Fruit fly (Drosophila melanogaster) whole organism, embryonic: ENCODE data around the gene LysD.
A peak's percentile ranks its signal among the peaks of the same experiment; 100 is the strongest.

Source experiments
- BEAF-32 ChIP-seq: fragments of 200-800 bp; sonication (Bioruptor generic); optimal IDR thresholded peaks from 3 replicates; lab custom pipeline; 2017; ENCODE audit warnings: missing biosample characterization, missing genetic modification characterization, mild to moderate bottlenecking, moderate library complexity, missing genetic modification reagents
- CG10147 ChIP-seq: fragments of 200-800 bp; sonication (Bioruptor generic); optimal IDR thresholded peaks from 2 replicates; lab custom pipeline; 2019; ENCODE audit warnings: missing biosample characterization, mild to moderate bottlenecking, missing genetic modification characterization, moderate library complexity
- CG1024 ChIP-seq: fragments of 200-800 bp; sonication (Bioruptor generic); IDR thresholded peaks from 2 replicates; pipeline ENCODE4 v1.3.6; 2022; ENCODE audit warnings: missing biosample characterization, missing genetic modification characterization
- CG10543 ChIP-seq: fragments of 200-800 bp; sonication (Bioruptor generic); optimal IDR thresholded peaks from 3 replicates; lab custom pipeline; 2017; ENCODE audit warnings: missing biosample characterization, mild to moderate bottlenecking, missing genetic modification characterization, moderate library complexity
- CG10959 ChIP-seq: fragments of 200-800 bp; sonication (Bioruptor generic); IDR thresholded peaks from 2 replicates; pipeline ENCODE4 v1.3.6; 2022; ENCODE audit warnings: missing biosample characterization, missing genetic modification characterization
- CG11085 ChIP-seq: fragments of 200-800 bp; sonication (Bioruptor generic); IDR thresholded peaks from 2 replicates; pipeline ENCODE4 v1.3.6; 2022; ENCODE audit warnings: missing biosample characterization, missing genetic modification characterization
- CG12104 ChIP-seq: fragments of 200-800 bp; sonication (Bioruptor generic); optimal IDR thresholded peaks from 3 replicates; lab custom pipeline; 2016; ENCODE audit warnings: missing biosample characterization, missing genetic modification characterization
- CG12391 ChIP-seq: fragments of 200-800 bp; sonication (Bioruptor generic); optimal IDR thresholded peaks from 3 replicates; lab custom pipeline; 2018; ENCODE audit warnings: missing biosample characterization, mild to moderate bottlenecking, missing genetic modification characterization, moderate library complexity
- CG12769 ChIP-seq: fragments of 200-800 bp; sonication (Bioruptor generic); optimal IDR thresholded peaks from 2 replicates; lab custom pipeline; 2019; ENCODE audit warnings: missing biosample characterization, mild to moderate bottlenecking, missing genetic modification characterization, moderate library complexity
- CG15269 ChIP-seq: fragments of 200-800 bp; sonication (Bioruptor generic); optimal IDR thresholded peaks from 2 replicates; lab custom pipeline; 2018; ENCODE audit warnings: missing biosample characterization, mild to moderate bottlenecking, missing genetic modification characterization, moderate library complexity
- CG1602 ChIP-seq: fragments of 200-800 bp; sonication (Bioruptor generic); optimal IDR thresholded peaks from 3 replicates; lab custom pipeline; 2016; ENCODE audit warnings: missing biosample characterization, missing genetic modification characterization
- CG17359 ChIP-seq: fragments of 200-800 bp; sonication (Bioruptor generic); optimal IDR thresholded peaks from 3 replicates; lab custom pipeline; 2018; ENCODE audit warnings: missing biosample characterization, mild to moderate bottlenecking, missing genetic modification characterization, moderate library complexity
- CG1792 ChIP-seq: fragments of 200-800 bp; sonication (Bioruptor generic); optimal IDR thresholded peaks from 2 replicates; lab custom pipeline; 2016; ENCODE audit warnings: missing biosample characterization, missing genetic modification characterization
- CG32772 ChIP-seq: fragments of 200-800 bp; sonication (Bioruptor generic); IDR thresholded peaks from 2 replicates; pipeline ENCODE4 v1.3.6; 2022; ENCODE audit warnings: missing biosample characterization, missing genetic modification characterization
- CG4282 ChIP-seq: fragments of 200-800 bp; sonication (Bioruptor generic); optimal IDR thresholded peaks from 2 replicates; lab custom pipeline; 2016; ENCODE audit warnings: missing biosample characterization, missing genetic modification characterization
- CG4404 ChIP-seq: fragments of 200-800 bp; sonication (Bioruptor generic); IDR thresholded peaks from 2 replicates; pipeline ENCODE4 v1.3.6; 2022; ENCODE audit warnings: missing biosample characterization, missing genetic modification characterization
- CG5245 ChIP-seq: fragments of 200-800 bp; sonication (Bioruptor generic); optimal IDR thresholded peaks from 3 replicates; lab custom pipeline; 2016; ENCODE audit warnings: missing biosample characterization, missing genetic modification characterization
- CG6683 ChIP-seq: fragments of 200-800 bp; sonication (Bioruptor generic); optimal IDR thresholded peaks from 2 replicates; lab custom pipeline; 2017; ENCODE audit warnings: missing biosample characterization, mild to moderate bottlenecking, missing genetic modification characterization, missing genetic modification reagents
- Chrac-16 ChIP-seq: fragments of 200-800 bp; sonication (Bioruptor generic); optimal IDR thresholded peaks from 3 replicates; lab custom pipeline; 2016; ENCODE audit warnings: missing biosample characterization, missing genetic modification characterization
- D19A ChIP-seq: fragments of 200-800 bp; optimal IDR thresholded peaks from 3 replicates; lab custom pipeline; 2019; ENCODE audit warnings: missing biosample characterization, mild to moderate bottlenecking, missing genetic modification characterization, moderate library complexity
- Dad ChIP-seq: fragments of 200-800 bp; sonication (Bioruptor generic); optimal IDR thresholded peaks from 3 replicates; lab custom pipeline; 2016; ENCODE audit warnings: missing biosample characterization, missing genetic modification characterization
- Deaf1 ChIP-seq: fragments of 200-800 bp; optimal IDR thresholded peaks from 3 replicates; lab custom pipeline; 2019; ENCODE audit warnings: missing biosample characterization, mild to moderate bottlenecking, missing genetic modification characterization, moderate library complexity
- Drgx ChIP-seq: fragments of 200-800 bp; sonication (Bioruptor generic); IDR thresholded peaks from 2 replicates; pipeline ENCODE4 v1.3.6; 2022; ENCODE audit warnings: missing biosample characterization, missing genetic modification characterization
- E2f1 ChIP-seq: fragments of 200-800 bp; sonication (Bioruptor generic); IDR thresholded peaks from 2 replicates; pipeline ENCODE4 v1.3.6; 2022; ENCODE audit warnings: missing biosample characterization, missing genetic modification characterization
- Ets65A ChIP-seq: fragments of 200-800 bp; sonication (Bioruptor generic); peaks from one replicate; lab custom pipeline; 2016; ENCODE audit warnings: missing biosample characterization, missing genetic modification characterization
- Ets97D ChIP-seq: fragments of 200-800 bp; sonication (Bioruptor generic); optimal IDR thresholded peaks from 3 replicates; lab custom pipeline; 2016; ENCODE audit warnings: missing biosample characterization, missing genetic modification characterization
- Hmr ChIP-seq: fragments of 200-800 bp; sonication (Bioruptor generic); optimal IDR thresholded peaks from 3 replicates; lab custom pipeline; 2017; ENCODE audit warnings: mild to moderate bottlenecking, missing biosample characterization, missing genetic modification reagents, missing genetic modification characterization
- Jarid2 ChIP-seq: fragments of 200-800 bp; sonication (Bioruptor generic); optimal IDR thresholded peaks from 3 replicates; lab custom pipeline; 2017; ENCODE audit warnings: mild to moderate bottlenecking, missing biosample characterization, missing genetic modification reagents, missing genetic modification characterization
- Meics ChIP-seq: fragments of 200-800 bp; sonication (Bioruptor generic); optimal IDR thresholded peaks from 2 replicates; lab custom pipeline; 2017; ENCODE audit warnings: missing biosample characterization, mild to moderate bottlenecking, missing genetic modification characterization
- Nf-YB ChIP-seq: fragments of 200-800 bp; sonication (Bioruptor generic); optimal IDR thresholded peaks from 3 replicates; lab custom pipeline; 2019; ENCODE audit warnings: missing biosample characterization, mild to moderate bottlenecking, missing genetic modification characterization, moderate library complexity
- Rfx ChIP-seq: fragments of 200-800 bp; sonication (Bioruptor generic); IDR thresholded peaks from 2 replicates; pipeline ENCODE4 v1.3.6; 2022; ENCODE audit warnings: missing biosample characterization, missing genetic modification characterization
- Sin3A ChIP-seq: fragments of >200 bp; optimal IDR thresholded peaks from 2 replicates; lab custom pipeline; 2018
- Trl ChIP-seq, 3 experiments: fragments of >200 bp in 2 of 3; fragments of 200-800 bp in 1 of 3; sonication (Bioruptor generic) in 1 of 3; optimal IDR thresholded peaks; 2 replicates in 1 of 3; 3 replicates in 2 of 3; lab custom pipeline; 2016 to 2017; ENCODE audit warnings: missing biosample characterization in 1 of 3, missing genetic modification characterization in 1 of 3
- bbx ChIP-seq: fragments of 200-800 bp; sonication (Bioruptor generic); IDR thresholded peaks from 2 replicates; pipeline ENCODE4 v1.3.6; 2022; ENCODE audit warnings: missing biosample characterization, missing genetic modification characterization; ENCODE audit not compliant: partially characterized antibody
- cg ChIP-seq: fragments of 200-800 bp; sonication (Bioruptor generic); optimal IDR thresholded peaks from 3 replicates; lab custom pipeline; 2019; ENCODE audit warnings: missing biosample characterization, mild to moderate bottlenecking, missing genetic modification characterization, moderate library complexity
- esg ChIP-seq: fragments of 200-800 bp; sonication (Bioruptor generic); conservative IDR thresholded peaks from 2 replicates; pipeline ENCODE4 v1.3.6; 2022; ENCODE audit warnings: missing biosample characterization, missing genetic modification characterization
- fd3F ChIP-seq: fragments of 200-800 bp; sonication (Bioruptor generic); optimal IDR thresholded peaks from 2 replicates; lab custom pipeline; 2018; ENCODE audit warnings: missing biosample characterization, mild to moderate bottlenecking, missing genetic modification characterization, moderate library complexity
- hb ChIP-seq: fragments of 200-800 bp; sonication (Bioruptor generic); IDR thresholded peaks from 3 replicates; pipeline ENCODE4 v1.3.6; 2022; ENCODE audit warnings: missing biosample characterization, missing genetic modification characterization; ENCODE audit not compliant: partially characterized antibody
- jumu ChIP-seq: fragments of 200-800 bp; sonication (Bioruptor generic); optimal IDR thresholded peaks from 3 replicates; lab custom pipeline; 2016; ENCODE audit warnings: missing biosample characterization, missing genetic modification characterization
- lmd ChIP-seq: fragments of 200-800 bp; sonication (Bioruptor generic); IDR thresholded peaks from 2 replicates; pipeline ENCODE4 v1.3.6; 2022; ENCODE audit warnings: missing biosample characterization, missing genetic modification characterization
- lola ChIP-seq, 3 experiments: fragments of >200 bp in 2 of 3; fragments of 200-800 bp in 1 of 3; sonication (Bioruptor generic) in 1 of 3; optimal IDR thresholded peaks; 2 replicates each; lab custom pipeline; 2017 to 2019; ENCODE audit warnings: missing biosample characterization in 3 of 3, missing genetic modification characterization in 3 of 3, mild to moderate bottlenecking in 1 of 3, moderate library complexity in 1 of 3
- nom ChIP-seq: fragments of 200-800 bp; sonication (Bioruptor generic); optimal IDR thresholded peaks from 2 replicates; lab custom pipeline; 2017; ENCODE audit warnings: missing biosample characterization, missing genetic modification characterization, mild to moderate bottlenecking, moderate library complexity, missing genetic modification reagents
- org-1 ChIP-seq: fragments of 200-800 bp; sonication (Bioruptor generic); optimal IDR thresholded peaks from 2 replicates; lab custom pipeline; 2017; ENCODE audit warnings: missing biosample characterization, missing genetic modification characterization
- p53 ChIP-seq: fragments of 200-800 bp; sonication (Bioruptor generic); optimal IDR thresholded peaks from 2 replicates; lab custom pipeline; 2016; ENCODE audit warnings: missing biosample characterization, missing genetic modification characterization
- row ChIP-seq: fragments of 200-800 bp; sonication (Bioruptor generic); IDR thresholded peaks from 3 replicates; pipeline ENCODE4 v1.3.6; 2022; ENCODE audit warnings: missing biosample characterization, missing genetic modification characterization
- stwl ChIP-seq: fragments of 200-800 bp; sonication (Bioruptor generic); optimal IDR thresholded peaks from 3 replicates; lab custom pipeline; 2018; ENCODE audit warnings: missing biosample characterization, mild to moderate bottlenecking, missing genetic modification characterization, moderate library complexity
- tll ChIP-seq, 2 experiments: fragments of 200-800 bp in 1 of 2; fragments of >200 bp in 1 of 2; sonication (Bioruptor generic) in 1 of 2; optimal IDR thresholded peaks; 2 replicates each; lab custom pipeline; 2017 to 2019; ENCODE audit warnings: missing biosample characterization in 2 of 2, missing genetic modification characterization in 2 of 2, mild to moderate bottlenecking in 1 of 2, moderate library complexity in 1 of 2
- ttk ChIP-seq: fragments of 200-800 bp; sonication (Bioruptor generic); IDR thresholded peaks from 2 replicates; pipeline ENCODE4 v2.1.2; 2022; ENCODE audit warnings: missing biosample characterization, missing genetic modification characterization
- zen2 ChIP-seq: fragments of 200-800 bp; sonication (Bioruptor generic); IDR thresholded peaks from 3 replicates; pipeline ENCODE4 v1.3.6; 2022; ENCODE audit warnings: missing biosample characterization, missing genetic modification characterization; ENCODE audit not compliant: partially characterized antibody

LysD gene

DNA sequence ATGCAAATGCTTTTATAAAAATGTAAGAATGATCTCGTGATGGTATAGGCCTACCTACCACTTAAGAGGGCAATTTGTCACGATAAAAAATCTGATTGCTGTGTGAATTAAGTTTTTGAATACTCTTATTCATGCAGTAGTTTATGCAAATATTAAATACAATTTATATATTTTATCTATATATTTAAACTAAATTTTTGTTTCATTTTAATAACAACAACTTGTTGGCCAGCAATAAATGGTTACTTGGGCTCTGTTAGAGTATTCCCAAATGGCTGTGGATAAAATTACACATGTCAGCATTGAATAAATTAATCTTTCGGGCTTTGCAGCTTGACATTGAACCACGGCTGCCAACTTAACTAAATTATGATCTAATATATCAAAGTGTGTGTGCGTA is 47.6 kb upstream of the LysD start (continued):
- peak; percentile 69 for TF ChIP-seq CG15269
- no peak for TF ChIP-seq tll (GFP tag; optimal IDR thresholded peaks at IDR 0.05; lab: Kevin White, UChicago)
- TF ChIP-seq Hmr: peak; percentile 8
- no peak for TF ChIP-seq ttk (GFP tag; lab: Robert Waterston, UW)
- TF ChIP-seq Rfx (GFP tag; lab: Robert Waterston, UW): peak; percentile 51
- no peak for TF ChIP-seq CG1602 (GFP tag; lab: Kevin White, UChicago)
- TF ChIP-seq Nf-YB (GFP tag; lab: Kevin White, UChicago): no peak
- no peak for TF ChIP-seq Ets97D
- no peak for TF ChIP-seq lola (GFP tag; optimal IDR thresholded peaks at IDR 0.05; lab: Kevin White, UChicago)
- TF ChIP-seq lmd (GFP tag; lab: Robert Waterston, UW): peak; percentile 27; the same call in 1 of the 2 replicates
- TF ChIP-seq Meics (GFP tag; lab: Kevin White, UChicago): peak; percentile 34
- TF ChIP-seq Sin3A: no peak
- TF ChIP-seq hb (GFP tag; lab: Robert Waterston, UW): no peak
- TF ChIP-seq row (GFP tag; lab: Robert Waterston, UW): peak; percentile 69
- TF ChIP-seq p53 (GFP tag; lab: Kevin White, UChicago): no peak
- no peak for TF ChIP-seq CG10543 (GFP tag; lab: Kevin White, UChicago)
- no peak for TF ChIP-seq jumu
- TF ChIP-seq E2f1 (GFP tag; lab: Robert Waterston, UW): peak; percentile 35

DNA sequence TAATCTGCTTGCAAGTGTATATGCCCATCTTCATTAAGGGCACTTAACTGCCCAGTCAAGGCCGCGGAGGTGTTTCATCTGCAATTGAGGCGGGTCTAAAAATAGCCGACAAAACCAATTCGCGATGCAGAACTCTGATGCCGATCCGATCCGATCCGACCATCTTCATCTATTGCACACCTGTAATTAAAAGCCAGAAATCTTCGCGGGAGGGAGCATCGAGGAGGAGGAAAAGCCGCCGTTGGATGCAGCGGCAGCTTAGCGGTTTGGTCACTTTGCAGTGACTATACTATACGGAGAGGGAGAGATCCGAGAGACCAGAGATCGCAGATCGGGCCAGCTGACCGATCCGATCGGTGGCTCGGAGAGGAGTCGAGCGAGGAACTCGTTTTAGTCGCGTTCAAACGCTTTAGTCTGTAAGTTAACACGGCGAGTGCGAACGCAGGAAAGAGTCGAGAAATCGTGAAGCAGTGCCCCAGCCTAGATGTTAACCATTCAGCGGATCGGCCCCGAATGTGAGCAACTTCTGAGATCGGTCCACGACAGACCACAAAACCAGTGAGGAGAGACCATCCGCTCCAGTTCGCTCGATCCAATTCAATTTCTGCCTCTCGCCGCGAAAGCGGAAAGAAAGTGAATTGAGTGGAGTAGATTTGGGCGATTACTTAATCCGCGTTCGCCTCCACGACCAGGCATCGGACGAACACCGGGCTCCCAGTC is 45.2 kb upstream of the LysD start, which contains the start of gene tfc:
Gene tfc, plus strand, starts transcription at position 389 of the 720 bp plus-strand sequence.
- TF ChIP-seq zen2 (GFP tag; lab: Robert Waterston, UW) (0 out of 3 replicates have a peak, but pooled peaks have one; percentile 19), Jarid2 (GFP tag; lab: Kevin White, UChicago) (peak; percentile 64), cg (GFP tag; lab: Kevin White, UChicago) (no peak), CG6683 (GFP tag; lab: Kevin White, UChicago) (no peak), esg (GFP tag; lab: Robert Waterston, UW) (no peak), CG10959 (GFP tag; lab: Robert Waterston, UW) (no peak), CG12391 (tag; lab: Kevin White, UChicago) (no peak), CG5245 (GFP tag; lab: Kevin White, UChicago) (no peak), Meics (GFP tag; lab: Kevin White, UChicago) (no peak), CG11085 (no peak), CG12104 (GFP tag; lab: Kevin White, UChicago) (no peak), Chrac-16 (no peak), CG4404 (no peak), bbx (GFP tag; lab: Robert Waterston, UW) (no peak), CG1024 (no peak), fd3F (GFP tag; lab: Kevin White, UChicago) (no peak), CG17359 (tag; lab: Kevin White, UChicago) (no peak), BEAF-32 (GFP tag; lab: Kevin White, UChicago) (no peak), Trl (optimal IDR thresholded peaks at IDR 0.05; lab: Kevin White, UChicago) (peak; percentile 11 to 22), Trl (GFP tag; optimal IDR thresholded peaks at IDR 0.05; lab: Kevin White, UChicago) (no peak), org-1 (GFP tag; lab: Kevin White, UChicago) (no peak), nom (GFP tag; lab: Kevin White, UChicago) (peak; percentile 55), CG4282 (GFP tag; lab: Kevin White, UChicago) (no peak), Deaf1 (tag; lab: Kevin White, UChicago) (peak; percentile 90), CG32772 (GFP tag; lab: Robert Waterston, UW) (no peak), stwl (tag; lab: Kevin White, UChicago) (no peak), CG10147 (no peak), D19A (tag; lab: Kevin White, UChicago) (no peak), Ets65A (GFP tag; lab: Kevin White, UChicago) (no peak), Drgx (GFP tag; lab: Robert Waterston, UW) (0 out of 2 replicates have a peak, but pooled peaks have one; percentile 33), CG1792 (GFP tag; lab: Kevin White, UChicago) (no peak), CG12769 (peak; percentile 67), Dad (no peak)
